Fruit fly (Drosophila melanogaster): ENCODE measurements around the gene hoip.

hoip gene

DNA sequence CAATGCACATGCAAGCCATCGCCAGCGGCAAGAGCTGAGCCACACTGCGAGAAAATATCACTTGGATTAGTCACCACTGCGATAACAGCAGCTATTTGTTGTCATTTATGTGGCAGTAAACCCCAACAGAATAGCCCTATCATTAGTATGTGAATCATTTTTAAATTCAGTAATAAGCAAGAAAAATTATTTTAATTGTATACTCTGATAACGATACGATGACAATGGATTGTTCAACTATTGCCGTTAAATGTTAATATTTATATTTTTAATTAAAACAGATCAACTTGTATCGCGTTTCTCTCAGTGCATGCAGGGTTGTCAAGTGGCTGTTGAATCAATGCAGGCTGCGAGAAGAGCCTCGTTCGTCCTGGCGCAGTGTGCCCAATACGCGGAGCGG, 38.2 kb downstream of the hoip start (continued):
- TF ChIP-seq CG1603 (tag; optimal IDR thresholded peaks at IDR 0.05) (peak; percentile 23), phol (tag; optimal IDR thresholded peaks at IDR 0.05) (peak; percentile 34), CG17568 (GFP tag; optimal IDR thresholded peaks at IDR 0.05) (no peak), unpg (GFP tag; optimal IDR thresholded peaks at IDR 0.05) (peak; percentile 22), CG2120 (GFP tag; optimal IDR thresholded peaks at IDR 0.05) (peak; percentile 2), CG8089 (GFP tag; optimal IDR thresholded peaks at IDR 0.05) (no peak), sens (GFP tag) (peak; percentile 75), CG4282 (GFP tag; optimal IDR thresholded peaks at IDR 0.05) (no peak), Oli (tag; optimal IDR thresholded peaks at IDR 0.05) (peak; percentile 42), CG14441 (GFP tag; IDR thresholded peaks at IDR 0.05) (peak; percentile 29; the same call in 1 of the 2 replicates), CG10979 (tag; optimal IDR thresholded peaks at IDR 0.05) (peak; percentile 13), CG15269 (tag; optimal IDR thresholded peaks at IDR 0.05) (peak; percentile 10), CG18619 (GFP tag; optimal IDR thresholded peaks at IDR 0.05) (peak; percentile 9), Xrp1 (GFP tag; IDR thresholded peaks at IDR 0.05) (peak; percentile 7; the same call in 1 of the 2 replicates), Hmr (GFP tag; optimal IDR thresholded peaks at IDR 0.05) (peak; percentile 8), ind (GFP tag; optimal IDR thresholded peaks at IDR 0.05) (peak; percentile 13), Aef1 (GFP tag; IDR thresholded peaks at IDR 0.05) (no peak), Hr51 (GFP tag; optimal IDR thresholded peaks at IDR 0.05) (peak in 1 of 2 experiments; percentile 49), Sox102F (GFP tag; optimal IDR thresholded peaks at IDR 0.05) (peak; percentile 27), CG17359 (tag; optimal IDR thresholded peaks at IDR 0.05) (peak; percentile 32), prd (optimal IDR thresholded peaks at IDR 0.05) (no peak), prd (GFP tag; IDR thresholded peaks at IDR 0.05) (peak; percentile 13; the same call in 1 of the 3 replicates), CG9727 (GFP tag; optimal IDR thresholded peaks at IDR 0.05) (peak; percentile 14), dmrt99B (tag; optimal IDR thresholded peaks at IDR 0.05) (peak; percentile 45)

DNA sequence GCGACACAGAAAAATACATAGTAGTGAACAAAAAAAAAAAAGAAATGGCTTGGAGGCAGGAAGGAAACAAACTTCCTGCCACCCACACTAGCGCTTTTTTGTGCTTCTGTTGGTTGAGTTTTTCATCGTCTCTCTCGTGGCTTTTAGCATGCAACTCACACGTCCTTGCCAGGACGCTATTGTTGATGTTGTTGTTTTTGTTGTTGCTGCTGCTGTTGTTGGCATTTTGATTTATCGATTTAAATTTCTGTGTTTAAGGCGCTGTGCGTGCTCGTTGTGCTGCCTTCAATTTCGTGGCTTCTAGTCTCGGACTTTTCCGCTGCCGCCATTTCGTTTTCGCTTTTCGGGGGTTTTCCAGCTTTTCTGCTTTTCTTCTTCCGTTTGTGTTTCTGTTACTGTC, 40.1 kb downstream of the hoip start:
- TF ChIP-seq cato (GFP tag; optimal IDR thresholded peaks at IDR 0.05; ENCODE audit: borderline replicate concordance) (no peak), onecut (GFP tag; IDR thresholded peaks at IDR 0.05) (peak; percentile 67)

DNA sequence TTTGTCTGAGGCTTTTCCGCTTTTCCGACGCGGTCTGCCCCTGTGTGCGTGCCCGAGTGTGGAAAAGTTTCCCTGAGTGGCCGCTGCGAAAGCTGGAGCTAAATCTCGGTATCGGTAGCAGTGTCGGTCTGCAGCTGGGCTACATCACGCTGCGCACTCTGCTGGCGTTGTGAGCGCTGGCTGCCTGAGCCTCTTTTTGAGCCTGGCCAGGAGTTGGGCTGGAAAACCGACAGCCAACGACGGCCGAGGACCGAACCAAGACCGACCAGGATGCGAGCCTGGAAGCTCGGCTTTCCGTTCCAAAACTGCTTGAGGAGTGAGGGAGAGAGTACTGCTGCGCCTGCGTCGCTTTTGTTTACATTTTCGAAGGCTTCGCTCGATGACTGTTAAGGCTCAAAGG, 44.2 kb downstream of the hoip start:
- 0 out of 2 replicates have a peak, but pooled peaks have one; percentile 24 for TF ChIP-seq CG16779 (GFP tag; IDR thresholded peaks at IDR 0.05)
- 0 out of 3 replicates have a peak, but pooled peaks have one; percentile 7 for TF ChIP-seq knrl (GFP tag; IDR thresholded peaks at IDR 0.05; ENCODE audit: partially characterized antibody)
- TF ChIP-seq CTCF (GFP tag; optimal IDR thresholded peaks at IDR 0.05), result no peak
- TF ChIP-seq fru (optimal IDR thresholded peaks at IDR 0.05), result no peak
- TF ChIP-seq CG8290 (GFP tag; optimal IDR thresholded peaks at IDR 0.05), result no peak
- TF ChIP-seq CG8290 (tag; optimal IDR thresholded peaks at IDR 0.05), result peak in 1 of 2 experiments; percentile 27
- TF ChIP-seq NC2α (GFP tag; optimal IDR thresholded peaks at IDR 0.05), result no peak
- TF ChIP-seq CG7271 (tag; optimal IDR thresholded peaks at IDR 0.05), result no peak
- 0 out of 2 replicates have a peak, but pooled peaks have one; percentile 9 for TF ChIP-seq CG31224 (GFP tag; IDR thresholded peaks at IDR 0.05)
- TF ChIP-seq CG2875 (GFP tag; optimal IDR thresholded peaks at IDR 0.05), result no peak
- no peak for TF ChIP-seq CG12299 (tag; optimal IDR thresholded peaks at IDR 0.05)
- TF ChIP-seq Bdp1 (GFP tag; optimal IDR thresholded peaks at IDR 0.05), result no peak
- TF ChIP-seq CG33557 (GFP tag; optimal IDR thresholded peaks at IDR 0.05), result no peak
- TF ChIP-seq CG15601 (tag; optimal IDR thresholded peaks at IDR 0.05), result no peak
- TF ChIP-seq CG12071 (GFP tag; optimal IDR thresholded peaks at IDR 0.05), result no peak
- no peak for TF ChIP-seq D19B (GFP tag; optimal IDR thresholded peaks at IDR 0.05)
- TF ChIP-seq CG10543 (GFP tag; optimal IDR thresholded peaks at IDR 0.05), result peak; percentile 1
- TF ChIP-seq abd-A (tag; optimal IDR thresholded peaks at IDR 0.05), result peak; percentile 64
- peak; percentile 75 for TF ChIP-seq Ets65A (GFP tag)
- TF ChIP-seq Lpt (GFP tag; optimal IDR thresholded peaks at IDR 0.05), result no peak
- no peak for TF ChIP-seq cad (GFP tag; optimal IDR thresholded peaks at IDR 0.05)
- no peak for TF ChIP-seq inv (GFP tag; IDR thresholded peaks at IDR 0.05; ENCODE audit: partially characterized antibody)
- TF ChIP-seq CG11085 (GFP tag; IDR thresholded peaks at IDR 0.05), result no peak
- peak; percentile 39 for TF ChIP-seq CG13894 (tag; optimal IDR thresholded peaks at IDR 0.05)
- no peak for TF ChIP-seq Stat92E (GFP tag; optimal IDR thresholded peaks at IDR 0.05)

Data from whole organism, embryonic.